Fruit fly (Drosophila melanogaster): ENCODE results near the gene NimB4.

DNA sequence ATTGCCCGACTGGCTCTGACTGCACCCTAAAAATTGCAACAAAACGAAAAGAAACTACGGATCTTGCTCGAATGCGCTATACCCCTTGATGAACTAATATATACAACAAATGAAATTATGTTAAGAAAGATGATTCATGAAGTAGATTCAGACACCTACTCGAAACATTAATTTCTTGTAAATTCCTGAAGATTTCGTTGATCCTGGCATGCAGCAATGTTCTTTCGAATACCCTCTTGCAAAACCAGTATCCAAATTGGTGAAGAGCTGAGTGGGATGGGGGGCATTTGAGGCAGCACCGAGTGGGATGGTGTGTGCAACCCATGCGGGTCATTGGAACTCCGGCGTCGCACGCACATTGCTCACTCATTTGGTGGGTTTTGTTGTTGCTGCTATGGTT lies 14.0 kb downstream of the NimB4 start:
- TF ChIP-seq Myc (optimal IDR thresholded peaks at IDR 0.05) (no peak), psq (optimal IDR thresholded peaks at IDR 0.05) (no peak), ttk (optimal IDR thresholded peaks at IDR 0.05) (no peak), h (optimal IDR thresholded peaks at IDR 0.05) (no peak), insv (optimal IDR thresholded peaks at IDR 0.05) (no peak)
